Fruit fly (Drosophila melanogaster): Measurements from ENCODE around the gene Art6.

- peak; percentile 77 for TF ChIP-seq CG14710 (tag; optimal IDR thresholded peaks at IDR 0.05)
- TF ChIP-seq gsb-n (tag; optimal IDR thresholded peaks at IDR 0.05), result no peak
These were observed 18.9 kb upstream of the Art6 start, which contains the start of gene Orc2 for dm6 chr3R:13964513-13964975.
